Fruit fly (Drosophila melanogaster) Kc167 (cell line): ENCODE results near the gene mRpS11.

Experiments
- Myc ChIP-seq: fragments of >200 bp; optimal IDR thresholded peaks from 2 replicates; lab custom pipeline; 2017; ENCODE audit warnings: missing external identifiers
- Sin3A ChIP-seq: fragments of >200 bp; optimal IDR thresholded peaks from 2 replicates; lab custom pipeline; 2018; ENCODE audit warnings: missing external identifiers
- insv ChIP-seq: fragments of >200 bp; optimal IDR thresholded peaks from 3 replicates; lab custom pipeline; 2018; ENCODE audit warnings: missing external identifiers
- psq ChIP-seq: fragments of >200 bp; optimal IDR thresholded peaks from 2 replicates; lab custom pipeline; 2017; ENCODE audit warnings: missing external identifiers
- ttk ChIP-seq: sonication (Bioruptor generic); optimal IDR thresholded peaks from 2 replicates; lab custom pipeline; 2017; ENCODE audit warnings: missing external identifiers

DNA sequence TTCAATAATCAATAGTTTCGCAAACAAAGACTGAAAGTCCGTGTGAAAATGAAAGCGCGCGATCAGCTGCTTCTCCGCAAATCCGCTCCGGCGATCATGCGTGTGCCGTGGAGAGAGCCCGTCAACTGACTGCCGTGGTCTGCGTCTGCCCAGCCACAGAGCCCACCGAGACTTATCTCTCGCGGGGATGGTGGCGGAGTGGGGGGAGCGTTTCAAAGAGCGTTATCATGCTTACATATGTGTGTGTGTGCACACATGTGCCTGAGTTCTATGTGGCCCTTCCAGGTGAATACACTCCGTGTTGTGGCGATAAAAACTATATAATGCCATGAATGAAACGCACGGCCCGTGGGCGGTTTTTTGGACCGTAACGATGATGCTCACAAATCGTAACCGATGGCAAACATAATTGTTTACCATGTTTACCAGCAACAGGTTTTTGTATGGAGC lies 5.5 kb downstream of the mRpS11 start:
- no peak for TF ChIP-seq Sin3A (lab: Kevin White, UChicago)
- TF ChIP-seq psq (lab: Kevin White, UChicago): no peak
- TF ChIP-seq Myc: no peak
- TF ChIP-seq ttk (lab: Kevin White, UChicago): no peak
- TF ChIP-seq insv (lab: Kevin White, UChicago): peak; percentile 41
